Fruit fly (Drosophila melanogaster) whole organism, embryonic: ENCODE data around the gene NPF.

Source experiments
- Abd-B ChIP-seq: fragments of 200-800 bp; sonication (Bioruptor generic); optimal IDR thresholded peaks from 2 replicates; lab custom pipeline; 2018; ENCODE audit warnings: missing biosample characterization, mild to moderate bottlenecking, missing genetic modification characterization, moderate library complexity
- Bgb ChIP-seq: fragments of 200-800 bp; sonication (Bioruptor generic); IDR thresholded peaks from 2 replicates; pipeline ENCODE4 v1.3.6; 2022; ENCODE audit warnings: missing biosample characterization, missing genetic modification characterization; ENCODE audit not compliant: partially characterized antibody
- CG12391 ChIP-seq: fragments of 200-800 bp; sonication (Bioruptor generic); optimal IDR thresholded peaks from 3 replicates; lab custom pipeline; 2018; ENCODE audit warnings: missing biosample characterization, mild to moderate bottlenecking, missing genetic modification characterization, moderate library complexity
- CG12659 ChIP-seq: fragments of 200-800 bp; sonication (Bioruptor generic); optimal IDR thresholded peaks from 3 replicates; lab custom pipeline; 2017; ENCODE audit warnings: mild to moderate bottlenecking, missing biosample characterization, missing genetic modification reagents, missing genetic modification characterization
- CG13287 ChIP-seq: fragments of 200-800 bp; sonication (Bioruptor generic); IDR thresholded peaks from 2 replicates; pipeline ENCODE4 v1.3.6; 2022; ENCODE audit warnings: missing biosample characterization, missing genetic modification characterization; ENCODE audit not compliant: partially characterized antibody
- CG13775 ChIP-seq: fragments of 200-800 bp; sonication (Bioruptor generic); optimal IDR thresholded peaks from 3 replicates; lab custom pipeline; 2017; ENCODE audit warnings: missing biosample characterization, mild to moderate bottlenecking, missing genetic modification characterization
- CG14860 ChIP-seq: fragments of 200-800 bp; sonication (Bioruptor generic); IDR thresholded peaks from 3 replicates; pipeline ENCODE4 v1.3.6; 2022; ENCODE audit warnings: missing biosample characterization, missing genetic modification characterization; ENCODE audit not compliant: partially characterized antibody
- CG15514 ChIP-seq: fragments of 200-800 bp; sonication (Bioruptor generic); optimal IDR thresholded peaks from 3 replicates; lab custom pipeline; 2017; ENCODE audit warnings: missing biosample characterization, missing genetic modification characterization, mild to moderate bottlenecking, moderate library complexity, missing genetic modification reagents
- CG2129 ChIP-seq: fragments of 200-800 bp; sonication (Bioruptor generic); IDR thresholded peaks from 2 replicates; pipeline ENCODE4 v1.3.6; 2022; ENCODE audit warnings: missing biosample characterization, missing genetic modification characterization; ENCODE audit not compliant: partially characterized antibody
- CG2199 ChIP-seq: fragments of 200-800 bp; sonication (Bioruptor generic); IDR thresholded peaks from 3 replicates; pipeline ENCODE4 v1.3.6; 2022; ENCODE audit warnings: missing biosample characterization, missing genetic modification characterization
- CG2875 ChIP-seq: fragments of 200-800 bp; sonication (Bioruptor generic); optimal IDR thresholded peaks from 2 replicates; lab custom pipeline; 2017; ENCODE audit warnings: missing biosample characterization, mild to moderate bottlenecking, missing genetic modification characterization, missing genetic modification reagents
- CG30403 ChIP-seq: fragments of 200-800 bp; sonication (Bioruptor generic); optimal IDR thresholded peaks from 3 replicates; lab custom pipeline; 2016; ENCODE audit warnings: missing biosample characterization, missing genetic modification characterization
- CG33213 ChIP-seq: fragments of 200-800 bp; sonication (Bioruptor generic); optimal IDR thresholded peaks from 3 replicates; lab custom pipeline; 2016; ENCODE audit warnings: missing biosample characterization, missing genetic modification characterization
- CG34422 ChIP-seq: fragments of 200-800 bp; sonication (Bioruptor generic); IDR thresholded peaks from 3 replicates; pipeline ENCODE4 v1.3.6; 2022; ENCODE audit warnings: missing biosample characterization, missing genetic modification characterization
- CG42726 ChIP-seq: fragments of 200-800 bp; sonication (Bioruptor generic); IDR thresholded peaks from 2 replicates; pipeline ENCODE4 v1.3.6; 2022; ENCODE audit warnings: missing biosample characterization, missing genetic modification characterization; ENCODE audit not compliant: partially characterized antibody
- CG4404 ChIP-seq: fragments of 200-800 bp; sonication (Bioruptor generic); IDR thresholded peaks from 2 replicates; pipeline ENCODE4 v1.3.6; 2022; ENCODE audit warnings: missing biosample characterization, missing genetic modification characterization
- CG7963 ChIP-seq: fragments of 200-800 bp; sonication (Bioruptor generic); IDR thresholded peaks from 3 replicates; pipeline ENCODE4 v1.3.6; 2022; ENCODE audit warnings: missing biosample characterization, missing genetic modification characterization; ENCODE audit not compliant: partially characterized antibody
- Dll ChIP-seq: fragments of 200-800 bp; sonication (Bioruptor generic); IDR thresholded peaks from 4 replicates; pipeline ENCODE4 v1.3.6; 2022; ENCODE audit warnings: missing biosample characterization, missing genetic modification characterization; ENCODE audit not compliant: partially characterized antibody
- Dp ChIP-seq: fragments of 200-800 bp; sonication (Bioruptor generic); optimal IDR thresholded peaks from 2 replicates; lab custom pipeline; 2018; ENCODE audit warnings: missing biosample characterization, mild to moderate bottlenecking, missing genetic modification characterization, moderate library complexity
- Dref ChIP-seq: fragments of 200-800 bp; sonication (Bioruptor generic); IDR thresholded peaks from 2 replicates; pipeline ENCODE4 v1.3.6; 2022; ENCODE audit warnings: missing biosample characterization, missing genetic modification characterization
- E2f2 ChIP-seq: fragments of 200-800 bp; sonication (Bioruptor generic); IDR thresholded peaks from 2 replicates; pipeline ENCODE4 v1.3.6; 2022; ENCODE audit warnings: missing biosample characterization, missing genetic modification characterization
- Elba2 ChIP-seq: fragments of 200-800 bp; sonication (Bioruptor generic); optimal IDR thresholded peaks from 3 replicates; lab custom pipeline; 2016; ENCODE audit warnings: missing biosample characterization, missing genetic modification characterization
- HLH4C ChIP-seq: fragments of 200-800 bp; sonication (Bioruptor generic); IDR thresholded peaks from 3 replicates; pipeline ENCODE4 v1.3.6; 2022; ENCODE audit warnings: missing biosample characterization, missing genetic modification characterization; ENCODE audit not compliant: partially characterized antibody
- Kr ChIP-seq: fragments of 200-800 bp; sonication (Bioruptor generic); optimal IDR thresholded peaks from 2 replicates; lab custom pipeline; 2017; ENCODE audit warnings: missing biosample characterization, mild to moderate bottlenecking, missing genetic modification characterization
- MESR4 ChIP-seq: fragments of 200-800 bp; sonication (Bioruptor generic); optimal IDR thresholded peaks from 2 replicates; lab custom pipeline; 2018; ENCODE audit warnings: missing biosample characterization, mild to moderate bottlenecking, missing genetic modification characterization, moderate library complexity
- Max ChIP-seq: fragments of 200-800 bp; sonication (Bioruptor generic); optimal IDR thresholded peaks from 2 replicates; lab custom pipeline; 2016; ENCODE audit warnings: missing biosample characterization, mild to moderate bottlenecking, missing genetic modification characterization
- Sin3A ChIP-seq: fragments of >200 bp; optimal IDR thresholded peaks from 2 replicates; lab custom pipeline; 2018
- Usf ChIP-seq: fragments of 200-800 bp; sonication (Bioruptor generic); optimal IDR thresholded peaks from 2 replicates; lab custom pipeline; 2017; ENCODE audit warnings: missing genotype, missing biosample characterization, missing genetic modification characterization
- abd-A ChIP-seq: fragments of 200-800 bp; sonication (Bioruptor generic); optimal IDR thresholded peaks from 3 replicates; lab custom pipeline; 2019; ENCODE audit warnings: missing biosample characterization, mild to moderate bottlenecking, missing genetic modification characterization, moderate library complexity
- al ChIP-seq: fragments of 200-800 bp; sonication (Bioruptor generic); IDR thresholded peaks from 2 replicates; pipeline ENCODE4 v1.3.6; 2022; ENCODE audit warnings: missing biosample characterization, missing genetic modification characterization
- ara ChIP-seq: fragments of 200-800 bp; sonication (Bioruptor generic); IDR thresholded peaks from 2 replicates; pipeline ENCODE4 v1.3.6; 2022; ENCODE audit warnings: missing biosample characterization, missing genetic modification characterization
- bab2 ChIP-seq: fragments of 200-800 bp; sonication (Bioruptor generic); optimal IDR thresholded peaks from 2 replicates; lab custom pipeline; 2016; ENCODE audit warnings: missing biosample characterization, missing genetic modification characterization
- bbx ChIP-seq: fragments of 200-800 bp; sonication (Bioruptor generic); IDR thresholded peaks from 2 replicates; pipeline ENCODE4 v1.3.6; 2022; ENCODE audit warnings: missing biosample characterization, missing genetic modification characterization; ENCODE audit not compliant: partially characterized antibody
- cg ChIP-seq: fragments of 200-800 bp; sonication (Bioruptor generic); optimal IDR thresholded peaks from 3 replicates; lab custom pipeline; 2019; ENCODE audit warnings: missing biosample characterization, mild to moderate bottlenecking, missing genetic modification characterization, moderate library complexity
- chinmo ChIP-seq: fragments of 200-800 bp; sonication (Bioruptor generic); IDR thresholded peaks from 4 replicates; pipeline ENCODE4 v1.3.6; 2022; ENCODE audit warnings: missing biosample characterization, missing genetic modification characterization; ENCODE audit not compliant: partially characterized antibody
- crp ChIP-seq, 2 experiments: fragments of 200-800 bp; sonication (Bioruptor generic); optimal IDR thresholded peaks; 2 replicates in 1 of 2; 3 replicates in 1 of 2; lab custom pipeline; 2017; ENCODE audit warnings: missing biosample characterization in 2 of 2, missing genetic modification characterization in 2 of 2, mild to moderate bottlenecking in 1 of 2, moderate library complexity in 1 of 2
- exex ChIP-seq: fragments of 200-800 bp; sonication (Bioruptor generic); optimal IDR thresholded peaks from 4 replicates; lab custom pipeline; 2018; ENCODE audit warnings: missing biosample characterization, mild to moderate bottlenecking, missing genetic modification characterization, moderate library complexity
- h ChIP-seq: fragments of >200 bp; optimal IDR thresholded peaks from 2 replicates; lab custom pipeline; 2017
- hb ChIP-seq: fragments of 200-800 bp; sonication (Bioruptor generic); IDR thresholded peaks from 3 replicates; pipeline ENCODE4 v1.3.6; 2022; ENCODE audit warnings: missing biosample characterization, missing genetic modification characterization; ENCODE audit not compliant: partially characterized antibody
- maf-S ChIP-seq: fragments of 200-800 bp; sonication (Bioruptor generic); optimal IDR thresholded peaks from 2 replicates; lab custom pipeline; 2016; ENCODE audit warnings: missing biosample characterization, missing genetic modification characterization
- mam ChIP-seq: fragments of 200-800 bp; sonication (Bioruptor generic); optimal IDR thresholded peaks from 3 replicates; lab custom pipeline; 2016; ENCODE audit warnings: missing biosample characterization, missing genetic modification characterization
- nerfin-2 ChIP-seq: fragments of 200-800 bp; sonication (Bioruptor generic); IDR thresholded peaks from 2 replicates; pipeline ENCODE4 v1.3.6; 2022; ENCODE audit warnings: missing biosample characterization, missing genetic modification characterization; ENCODE audit not compliant: partially characterized antibody
- nmo ChIP-seq: fragments of 200-800 bp; sonication (Bioruptor generic); optimal IDR thresholded peaks from 2 replicates; lab custom pipeline; 2018; ENCODE audit warnings: missing biosample characterization, mild to moderate bottlenecking, missing genetic modification characterization, moderate library complexity
- pzg ChIP-seq: fragments of 200-800 bp; sonication (Bioruptor generic); optimal IDR thresholded peaks from 3 replicates; lab custom pipeline; 2018; ENCODE audit warnings: missing biosample characterization, mild to moderate bottlenecking, missing genetic modification characterization, moderate library complexity
- row ChIP-seq: fragments of 200-800 bp; sonication (Bioruptor generic); IDR thresholded peaks from 3 replicates; pipeline ENCODE4 v1.3.6; 2022; ENCODE audit warnings: missing biosample characterization, missing genetic modification characterization
- slbo ChIP-seq: fragments of 200-800 bp; sonication (Bioruptor generic); IDR thresholded peaks from 2 replicates; pipeline ENCODE4 v1.3.6; 2022; ENCODE audit warnings: missing biosample characterization, missing genetic modification characterization
- slou ChIP-seq: fragments of 200-800 bp; sonication (Bioruptor generic); optimal IDR thresholded peaks from 3 replicates; lab custom pipeline; 2016; ENCODE audit warnings: missing biosample characterization, missing genetic modification characterization
- tna ChIP-seq: fragments of 200-800 bp; sonication (Bioruptor generic); IDR thresholded peaks from 2 replicates; pipeline ENCODE4 v1.3.6; 2022; ENCODE audit warnings: missing biosample characterization, missing genetic modification characterization; ENCODE audit not compliant: partially characterized antibody
- vnd ChIP-seq: fragments of 200-800 bp; sonication (Bioruptor generic); IDR thresholded peaks from 3 replicates; pipeline ENCODE4 v1.3.6; 2022; ENCODE audit warnings: missing biosample characterization, missing genetic modification characterization; ENCODE audit not compliant: partially characterized antibody

The NPF gene

dm6 chr3R:16614241-16614640 is 5.2 kb downstream of the NPF start, which contains the start of gene CG10340:
TSS of gene CG10340 (minus strand) at chr3R:16614391.
- TF ChIP-seq Abd-B (GFP tag; lab: Kevin White, UChicago) (peak; percentile 19), HLH4C (GFP tag; lab: Robert Waterston, UW) (peak; percentile 79), Dref (GFP tag; lab: Robert Waterston, UW) (peak; percentile 89), vnd (peak; percentile 72; the same call in 2 of the 3 replicates), crp (GFP tag; optimal IDR thresholded peaks at IDR 0.05; lab: Kevin White, UChicago) (peak; percentile 63 to 91), Elba2 (GFP tag; lab: Kevin White, UChicago) (peak; percentile 88), slbo (peak; percentile 45; the same call in 1 of the 2 replicates), CG4404 (GFP tag; lab: Robert Waterston, UW) (no peak), CG30403 (GFP tag; lab: Kevin White, UChicago) (peak; percentile 9), pzg (peak; percentile 59), ara (GFP tag; lab: Robert Waterston, UW) (no peak), bab2 (GFP tag; lab: Kevin White, UChicago) (no peak), Dll (GFP tag; lab: Robert Waterston, UW) (peak; percentile 87), CG42726 (GFP tag; lab: Robert Waterston, UW) (peak; percentile 75), CG14860 (GFP tag; lab: Robert Waterston, UW) (peak; percentile 72), Bgb (GFP tag; lab: Robert Waterston, UW) (peak; percentile 86), Sin3A (lab: Kevin White, UChicago) (no peak), Usf (GFP tag; lab: Kevin White, UChicago) (no peak), Kr (GFP tag; lab: Kevin White, UChicago) (no peak), exex (no peak), CG12659 (peak; percentile 45), MESR4 (GFP tag; lab: Kevin White, UChicago) (peak; percentile 81), row (GFP tag; lab: Robert Waterston, UW) (peak; percentile 64), CG2875 (GFP tag; lab: Kevin White, UChicago) (no peak), cg (no peak), CG13287 (GFP tag; lab: Robert Waterston, UW) (peak; percentile 87), CG2199 (GFP tag; lab: Robert Waterston, UW) (no peak), CG33213 (GFP tag; lab: Kevin White, UChicago) (no peak), slou (no peak), CG15514 (GFP tag; lab: Kevin White, UChicago) (peak; percentile 38), nmo (GFP tag; lab: Kevin White, UChicago) (peak; percentile 49), CG2129 (GFP tag; lab: Robert Waterston, UW) (peak; percentile 75), maf-S (no peak), abd-A (tag; lab: Kevin White, UChicago) (no peak), chinmo (GFP tag; lab: Robert Waterston, UW) (0 out of 4 replicates have a peak, but pooled peaks have one; percentile 64), E2f2 (GFP tag; lab: Robert Waterston, UW) (peak; percentile 87), nerfin-2 (GFP tag; lab: Robert Waterston, UW) (peak; percentile 59), tna (GFP tag; lab: Robert Waterston, UW) (peak; percentile 18; the same call in 1 of the 2 replicates), CG34422 (GFP tag; lab: Robert Waterston, UW) (0 out of 3 replicates have a peak, but pooled peaks have one; percentile 30), mam (peak; percentile 4), CG12391 (tag; lab: Kevin White, UChicago) (peak; percentile 11), Dp (GFP tag; lab: Kevin White, UChicago) (peak; percentile 78), bbx (GFP tag; lab: Robert Waterston, UW) (peak; percentile 85), al (GFP tag; lab: Robert Waterston, UW) (0 out of 2 replicates have a peak, but pooled peaks have one; percentile 7), CG7963 (GFP tag; lab: Robert Waterston, UW) (peak; percentile 53; the same call in 1 of the 3 replicates), Max (GFP tag; lab: Kevin White, UChicago) (peak; percentile 44), h (lab: Kevin White, UChicago) (no peak), CG13775 (GFP tag; lab: Kevin White, UChicago) (peak; percentile 31), hb (GFP tag; lab: Robert Waterston, UW) (peak; percentile 65)
